Worm (Caenorhabditis elegans): Measurements from ENCODE around the gene nduv-2.

- no peak for TF ChIP-seq snpc-4 (GFP tag; optimal IDR thresholded peaks at IDR 0.05)
- no peak for TF ChIP-seq snpc-4 (tag; optimal IDR thresholded peaks at IDR 0.05)
- TF ChIP-seq sea-2 (GFP tag; IDR thresholded peaks at IDR 0.05), result no peak
- TF ChIP-seq attf-3 (GFP tag; conservative IDR thresholded peaks at IDR 0.05), result no peak
- no peak for TF ChIP-seq unc-62 (GFP tag; optimal IDR thresholded peaks at IDR 0.05)
- no peak for TF ChIP-seq Y56A3A.18 (GFP tag; IDR thresholded peaks at IDR 0.05)
- TF ChIP-seq repo-1 (tag; optimal IDR thresholded peaks at IDR 0.05), result no peak
- TF ChIP-seq chd-7 (tag; optimal IDR thresholded peaks at IDR 0.05), result no peak
- no peak for TF ChIP-seq die-1 (tag; optimal IDR thresholded peaks at IDR 0.05)
- TF ChIP-seq tlf-1 (GFP tag; optimal IDR thresholded peaks at IDR 0.05), result no peak
- TF ChIP-seq dox-1 (GFP tag; IDR thresholded peaks at IDR 0.05), result no peak
- no peak for TF ChIP-seq nfya-2 (GFP tag; IDR thresholded peaks at IDR 0.05)
- TF ChIP-seq C06A6.2 (GFP tag; conservative IDR thresholded peaks at IDR 0.05), result no peak
Measured at ce11 chrV:13638040-13638439, 12.7 kb upstream of the nduv-2 start.

Measured in whole organism, young adult.